Worm (Caenorhabditis elegans): ENCODE data around the gene C12D5.3.

ce11 chrV:7675904-7676303, at the start of gene C12D5.3:
- TF ChIP-seq snpc-4 (tag; optimal IDR thresholded peaks at IDR 0.05) = no peak
- no peak for TF ChIP-seq ceh-9 (tag; optimal IDR thresholded peaks at IDR 0.05)
- no peak for TF ChIP-seq nhr-11 (tag; optimal IDR thresholded peaks at IDR 0.05)
- no peak for TF ChIP-seq nfya-1 (tag; optimal IDR thresholded peaks at IDR 0.05; ENCODE audit: insufficient read depth)
- TF ChIP-seq skn-1 (tag; optimal IDR thresholded peaks at IDR 0.05) = no peak
- no peak for TF ChIP-seq elt-3 (tag; optimal IDR thresholded peaks at IDR 0.05)
- no peak for TF ChIP-seq egl-27 (tag; optimal IDR thresholded peaks at IDR 0.05)
- TF ChIP-seq nhr-25 (tag; optimal IDR thresholded peaks at IDR 0.05) = no peak
- TF ChIP-seq unc-39 (tag; optimal IDR thresholded peaks at IDR 0.05) = no peak
- TF ChIP-seq fos-1 (tag; optimal IDR thresholded peaks at IDR 0.05) = no peak

All from whole organism, L3 larva.